Fruit fly (Drosophila melanogaster) whole organism, embryonic: ENCODE data around the gene CG14131.

Experiments used
- B-H1 ChIP-seq: fragments of 200-800 bp; sonication (Bioruptor generic); IDR thresholded peaks from 3 replicates; pipeline ENCODE4 v1.3.6; 2022; ENCODE audit warnings: missing biosample characterization, missing genetic modification characterization
- CG10462 ChIP-seq: fragments of 200-800 bp; sonication (Bioruptor generic); optimal IDR thresholded peaks from 2 replicates; lab custom pipeline; 2016; ENCODE audit warnings: missing biosample characterization, missing genetic modification characterization
- CG14014 ChIP-seq: fragments of 200-800 bp; sonication (Bioruptor generic); IDR thresholded peaks from 2 replicates; pipeline ENCODE4 v1.3.6; 2022; ENCODE audit warnings: missing biosample characterization, missing genetic modification characterization
- CG17361 ChIP-seq: fragments of 200-800 bp; sonication (Bioruptor generic); IDR thresholded peaks from 3 replicates; pipeline ENCODE4 v1.3.6; 2022; ENCODE audit warnings: missing biosample characterization, missing genetic modification characterization
- CG17829 ChIP-seq: fragments of 200-800 bp; optimal IDR thresholded peaks from 2 replicates; lab custom pipeline; 2019; ENCODE audit warnings: missing biosample characterization, mild to moderate bottlenecking, missing genetic modification characterization, moderate library complexity
- CG32772 ChIP-seq: fragments of 200-800 bp; sonication (Bioruptor generic); IDR thresholded peaks from 2 replicates; pipeline ENCODE4 v1.3.6; 2022; ENCODE audit warnings: missing biosample characterization, missing genetic modification characterization
- CG34422 ChIP-seq: fragments of 200-800 bp; sonication (Bioruptor generic); IDR thresholded peaks from 3 replicates; pipeline ENCODE4 v1.3.6; 2022; ENCODE audit warnings: missing biosample characterization, missing genetic modification characterization
- CG5953 ChIP-seq: fragments of 200-800 bp; sonication (Bioruptor generic); IDR thresholded peaks from 2 replicates; pipeline ENCODE4 v1.3.6; 2022; ENCODE audit warnings: missing biosample characterization, missing genetic modification characterization
- CG8290 ChIP-seq, 3 experiments: fragments of 200-800 bp; sonication (Bioruptor generic); optimal IDR thresholded peaks; 2 replicates each; lab custom pipeline; 2016 to 2019; ENCODE audit warnings: missing biosample characterization in 3 of 3, missing genetic modification characterization in 3 of 3, mild to moderate bottlenecking in 2 of 3, moderate library complexity in 1 of 3
- CG9817 ChIP-seq: fragments of 200-800 bp; sonication (Bioruptor generic); optimal IDR thresholded peaks from 2 replicates; lab custom pipeline; 2018; ENCODE audit warnings: missing biosample characterization, mild to moderate bottlenecking, missing genetic modification characterization, moderate library complexity
- Chrac-16 ChIP-seq: fragments of 200-800 bp; sonication (Bioruptor generic); optimal IDR thresholded peaks from 3 replicates; lab custom pipeline; 2016; ENCODE audit warnings: missing biosample characterization, missing genetic modification characterization
- CrebB ChIP-seq: fragments of 200-800 bp; sonication (Bioruptor generic); optimal IDR thresholded peaks from 3 replicates; lab custom pipeline; 2018; ENCODE audit warnings: missing biosample characterization, mild to moderate bottlenecking, missing genetic modification characterization
- Hr39 ChIP-seq: fragments of >200 bp; optimal IDR thresholded peaks from 2 replicates; lab custom pipeline; 2017
- chn ChIP-seq: fragments of 200-800 bp; sonication (Bioruptor generic); optimal IDR thresholded peaks from 2 replicates; lab custom pipeline; 2016; ENCODE audit warnings: missing biosample characterization, missing genetic modification characterization
- ci ChIP-seq: fragments of 200-800 bp; sonication (Bioruptor generic); IDR thresholded peaks from 3 replicates; pipeline ENCODE4 v1.3.6; 2022; ENCODE audit warnings: missing biosample characterization, missing genetic modification characterization
- kni ChIP-seq: fragments of 200-800 bp; sonication (Bioruptor generic); optimal IDR thresholded peaks from 3 replicates; lab custom pipeline; 2017; ENCODE audit warnings: mild to moderate bottlenecking, missing biosample characterization, missing genetic modification reagents, missing genetic modification characterization
- lbe ChIP-seq: fragments of 200-800 bp; sonication (Bioruptor generic); optimal IDR thresholded peaks from 2 replicates; lab custom pipeline; 2016; ENCODE audit warnings: missing biosample characterization, mild to moderate bottlenecking, missing genetic modification characterization
- sima ChIP-seq: fragments of 200-800 bp; sonication (Bioruptor generic); optimal IDR thresholded peaks from 2 replicates; lab custom pipeline; 2016; ENCODE audit warnings: missing biosample characterization, missing genetic modification characterization
- toy ChIP-seq: fragments of 200-800 bp; sonication (Bioruptor generic); IDR thresholded peaks from 2 replicates; pipeline ENCODE4 v1.3.6; 2022; ENCODE audit warnings: missing biosample characterization, missing genetic modification characterization

Gene CG14131

dm6 chr3L:11825560-11826153, 48.8 kb downstream of the CG14131 start, which contains the start of gene CG32095 (continued):
- TF ChIP-seq CG34422 (GFP tag; lab: Robert Waterston, UW) (no peak), kni (GFP tag; lab: Kevin White, UChicago) (no peak), Chrac-16 (GFP tag; lab: Kevin White, UChicago) (no peak), ci (GFP tag; lab: Robert Waterston, UW) (no peak), CrebB (tag; lab: Kevin White, UChicago) (no peak), CG17361 (0 out of 3 replicates have a peak, but pooled peaks have one; percentile 12), sima (GFP tag; lab: Kevin White, UChicago) (no peak), CG32772 (GFP tag; lab: Robert Waterston, UW) (no peak), CG17829 (no peak), CG10462 (GFP tag; lab: Kevin White, UChicago) (peak; percentile 28)

dm6 chr3L:11828730-11829129, 51.9 kb downstream of the CG14131 start, which contains the start of gene CG7264:
Gene CG7264, plus strand, starts transcription at chr3L:11829030.
- TF ChIP-seq toy (GFP tag; lab: Robert Waterston, UW) (no peak), Hr39 (no peak), lbe (GFP tag; lab: Kevin White, UChicago) (no peak), B-H1 (GFP tag; lab: Robert Waterston, UW) (no peak), CG9817 (no peak), CG5953 (no peak), chn (no peak), CG8290 (GFP tag; optimal IDR thresholded peaks at IDR 0.05; lab: Kevin White, UChicago) (no peak), CG8290 (tag; optimal IDR thresholded peaks at IDR 0.05; lab: Kevin White, UChicago) (no peak), CG14014 (GFP tag; lab: Robert Waterston, UW) (no peak)
